Fruit fly (Drosophila melanogaster): ENCODE results near the gene Prps.

The Prps gene

dm6 chr3L:9692234-9692891 lies 4.1 kb downstream of the Prps start (continued):
- TF ChIP-seq Blimp-1 (GFP tag; optimal IDR thresholded peaks at IDR 0.05) (peak; percentile 70), CG7357 (GFP tag; IDR thresholded peaks at IDR 0.05) (no peak), maf-S (GFP tag; optimal IDR thresholded peaks at IDR 0.05) (no peak), Hr78 (GFP tag; optimal IDR thresholded peaks at IDR 0.05) (peak in 1 of 2 experiments; percentile 82)

- TF ChIP-seq da (GFP tag; optimal IDR thresholded peaks at IDR 0.05) (no peak), CG16863 (GFP tag; optimal IDR thresholded peaks at IDR 0.05) (no peak), CG9876 (GFP tag; optimal IDR thresholded peaks at IDR 0.05) (no peak), Atf6 (GFP tag; IDR thresholded peaks at IDR 0.05) (no peak), CG12219 (GFP tag; optimal IDR thresholded peaks at IDR 0.05) (no peak), hb (GFP tag; IDR thresholded peaks at IDR 0.05; ENCODE audit: partially characterized antibody) (no peak), Dll (GFP tag; IDR thresholded peaks at IDR 0.05; ENCODE audit: partially characterized antibody) (no peak), schlank (tag; optimal IDR thresholded peaks at IDR 0.05) (no peak), NC2β (GFP tag; optimal IDR thresholded peaks at IDR 0.05) (no peak), abd-A (tag; optimal IDR thresholded peaks at IDR 0.05) (no peak), odd (GFP tag; optimal IDR thresholded peaks at IDR 0.05) (no peak), CG34376 (GFP tag; optimal IDR thresholded peaks at IDR 0.05) (peak; percentile 93), Hey (tag; optimal IDR thresholded peaks at IDR 0.05) (peak; percentile 12), gcm2 (GFP tag; optimal IDR thresholded peaks at IDR 0.05) (no peak), Eip74EF (GFP tag; optimal IDR thresholded peaks at IDR 0.05) (no peak), CG7556 (GFP tag; optimal IDR thresholded peaks at IDR 0.05) (no peak), pfk (GFP tag; optimal IDR thresholded peaks at IDR 0.05) (peak; percentile 20), CG8924 (tag; optimal IDR thresholded peaks at IDR 0.05) (no peak), E2f2 (GFP tag; IDR thresholded peaks at IDR 0.05) (no peak), ham (GFP tag; IDR thresholded peaks at IDR 0.05) (no peak), HLHmδ (GFP tag; optimal IDR thresholded peaks at IDR 0.05) (no peak), tup (GFP tag; optimal IDR thresholded peaks at IDR 0.05) (no peak), CG15011 (GFP tag; optimal IDR thresholded peaks at IDR 0.05) (no peak), eyg (GFP tag; optimal IDR thresholded peaks at IDR 0.05) (no peak), tgo (GFP tag; IDR thresholded peaks at IDR 0.05) (no peak), hbn (GFP tag; IDR thresholded peaks at IDR 0.05; ENCODE audit: partially characterized antibody) (no peak), CG18599 (GFP tag; optimal IDR thresholded peaks at IDR 0.05) (peak; percentile 27), az2 (GFP tag; optimal IDR thresholded peaks at IDR 0.05) (no peak), croc (GFP tag; conservative IDR thresholded peaks at IDR 0.05) (no peak), HLH3B (GFP tag; IDR thresholded peaks at IDR 0.05) (0 out of 2 replicates have a peak, but pooled peaks have one; percentile 17), CG2199 (GFP tag; IDR thresholded peaks at IDR 0.05) (no peak), HmgZ (tag; optimal IDR thresholded peaks at IDR 0.05) (peak; percentile 53), CG6272 (GFP tag; IDR thresholded peaks at IDR 0.05) (no peak), vfl (GFP tag; optimal IDR thresholded peaks at IDR 0.05) (no peak), ems (GFP tag; optimal IDR thresholded peaks at IDR 0.05) (no peak), CkIIα-i1 (GFP tag; IDR thresholded peaks at IDR 0.05) (no peak), dati (GFP tag; IDR thresholded peaks at IDR 0.05) (no peak), Gug (GFP tag; IDR thresholded peaks at IDR 0.05) (no peak), wor (GFP tag; IDR thresholded peaks at IDR 0.05) (no peak), D19A (tag; optimal IDR thresholded peaks at IDR 0.05) (no peak), CG11504 (tag; optimal IDR thresholded peaks at IDR 0.05) (no peak), bsh (GFP tag; optimal IDR thresholded peaks at IDR 0.05) (no peak), CG13296 (GFP tag; optimal IDR thresholded peaks at IDR 0.05) (no peak), jigr1 (GFP tag; IDR thresholded peaks at IDR 0.05) (no peak), CG4282 (GFP tag; optimal IDR thresholded peaks at IDR 0.05) (no peak)
These were observed 5.0 kb downstream of the Prps start for dm6 chr3L:9691476-9691826.

Measured in whole organism, embryonic.